Worm (Caenorhabditis elegans) whole organism, L4/young adult: Measurements from ENCODE around the gene Y45F10D.14.

Experiments
- dao-5 ChIP-seq: sonication (generic microtip); optimal IDR thresholded peaks from 2 replicates; lab custom pipeline; 2016; ENCODE audit warnings: missing genotype, missing genetic modification characterization, moderate library complexity, missing compliant biosample characterization
- him-1 ChIP-seq: sonication (generic microtip); optimal IDR thresholded peaks from 2 replicates; lab custom pipeline; 2016; ENCODE audit warnings: missing genotype, missing genetic modification reagents, missing genetic modification characterization, missing compliant biosample characterization

- TF ChIP-seq him-1 (tag; lab: Kevin White, UChicago) (no peak), dao-5 (no peak)
Measured at ce11 chrIV:13778710-13779109, 28.9 kb downstream of the Y45F10D.14 start, which contains the start of gene gly-10.
